Fruit fly (Drosophila melanogaster) whole organism, prepupa: ENCODE data around the gene CG9784.

Experiments
- CG11294 ChIP-seq: fragments of 200-800 bp; sonication (Bioruptor generic); IDR thresholded peaks from 2 replicates; pipeline ENCODE4 v1.3.6; 2022; ENCODE audit warnings: missing biosample characterization, missing genetic modification characterization
- CG15336 ChIP-seq: fragments of 200-800 bp; sonication (Bioruptor generic); IDR thresholded peaks from 2 replicates; pipeline ENCODE4 v1.3.6; 2022; ENCODE audit warnings: missing biosample characterization, missing genetic modification characterization
- Eip78C ChIP-seq: fragments of 200-800 bp; sonication (Bioruptor generic); peaks from one replicate; lab custom pipeline; 2016; ENCODE audit warnings: missing biosample characterization, missing genetic modification characterization
- Gug ChIP-seq: fragments of 200-800 bp; sonication (Bioruptor generic); IDR thresholded peaks from 2 replicates; pipeline ENCODE4 v1.3.6; 2022; ENCODE audit warnings: missing biosample characterization, missing genetic modification characterization

- TF ChIP-seq CG15336 (GFP tag; lab: Robert Waterston, UW) (no peak), Eip78C (GFP tag; lab: Kevin White, UChicago) (no peak), Gug (GFP tag; lab: Robert Waterston, UW) (no peak), CG11294 (GFP tag; lab: Robert Waterston, UW) (no peak)
Measured at dm6 chrX:16637106-16637590, 38.1 kb upstream of the CG9784 start, which contains the start of gene Rok.
